Fruit fly (Drosophila melanogaster): ENCODE results near the gene CG3744.

CG3744 gene

DNA sequence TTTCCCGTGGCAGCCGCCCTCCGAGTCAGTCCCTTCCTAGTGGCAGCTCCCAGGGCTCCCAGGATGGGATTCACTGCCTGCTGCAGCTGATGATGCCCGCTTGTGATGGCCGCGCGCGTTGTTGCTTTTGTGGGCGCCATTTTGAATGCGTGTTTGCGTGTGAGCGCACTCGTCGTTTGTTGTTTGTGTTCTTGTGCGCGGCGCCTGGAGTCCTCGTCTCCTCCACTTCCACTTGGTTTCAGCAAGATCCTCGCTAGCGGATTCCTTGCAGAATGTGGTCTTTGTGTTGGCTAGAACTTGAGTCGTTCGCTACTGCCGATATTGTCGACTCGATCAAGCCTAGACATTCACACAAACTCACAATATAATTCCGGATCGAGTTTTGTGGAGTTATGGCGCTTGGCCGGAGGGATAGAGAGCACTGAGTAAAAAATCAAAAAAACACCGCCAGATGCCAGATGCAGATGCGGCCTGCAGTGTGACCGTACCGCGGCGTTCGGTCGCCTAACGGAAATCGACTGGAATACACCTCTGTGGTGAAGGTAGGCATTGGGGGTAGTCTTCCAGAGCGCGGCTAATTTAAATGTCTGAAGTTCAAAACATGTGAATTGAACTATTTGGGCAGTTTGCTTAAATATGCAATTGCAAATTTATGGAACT, 5.9 kb downstream of the CG3744 start, which contains the start of gene CycB3:
TSS of gene CycB3 (minus strand) at position 428 of the 660 bp plus-strand sequence.
- TF ChIP-seq Clk (GFP tag; optimal IDR thresholded peaks at IDR 0.05) = no peak
- no peak for TF ChIP-seq toe (GFP tag; optimal IDR thresholded peaks at IDR 0.05)
- TF ChIP-seq CG7045 (GFP tag; optimal IDR thresholded peaks at IDR 0.05) = no peak
- TF ChIP-seq ovo (GFP tag; optimal IDR thresholded peaks at IDR 0.05) = peak; percentile 57
- no peak for TF ChIP-seq Hr96 (GFP tag; optimal IDR thresholded peaks at IDR 0.05)
- peak; percentile 13 for TF ChIP-seq CG7101 (tag; optimal IDR thresholded peaks at IDR 0.05)
- TF ChIP-seq CG11617 (GFP tag; optimal IDR thresholded peaks at IDR 0.05) = no peak
- no peak for TF ChIP-seq CG1620 (GFP tag; optimal IDR thresholded peaks at IDR 0.05)
- peak; percentile 57 for TF ChIP-seq bab1 (GFP tag; optimal IDR thresholded peaks at IDR 0.05)
- no peak for TF ChIP-seq CG12768 (GFP tag; optimal IDR thresholded peaks at IDR 0.05)
- peak; percentile 32 for TF ChIP-seq pad (GFP tag; optimal IDR thresholded peaks at IDR 0.05)
- TF ChIP-seq Mnt (GFP tag; optimal IDR thresholded peaks at IDR 0.05) = no peak
- TF ChIP-seq kay (GFP tag; ENCODE audit: borderline replicate concordance) = no peak

DNA sequence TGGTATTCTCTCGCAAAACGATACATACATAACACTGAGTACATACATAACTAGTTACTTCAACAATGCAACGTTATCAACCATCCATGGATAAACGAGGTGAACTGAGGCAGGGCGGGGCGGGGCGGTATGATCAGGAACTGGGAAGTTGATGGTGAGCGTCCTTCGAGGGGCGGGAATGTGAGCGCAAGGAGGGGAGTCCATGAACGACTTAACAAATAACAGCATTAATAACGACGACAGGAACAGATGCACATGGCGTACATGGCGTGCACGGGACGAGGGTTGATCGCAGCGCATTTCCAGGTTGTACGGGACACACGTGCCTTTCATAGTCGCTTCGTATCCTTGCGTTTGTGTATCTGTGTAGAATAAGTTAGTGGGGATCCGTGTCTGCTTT, 8.5 kb downstream of the CG3744 start:
- TF ChIP-seq CG11617 (GFP tag; optimal IDR thresholded peaks at IDR 0.05) (no peak), Crg-1 (GFP tag; optimal IDR thresholded peaks at IDR 0.05) (no peak), CG7101 (tag; optimal IDR thresholded peaks at IDR 0.05) (no peak), Hr96 (GFP tag; optimal IDR thresholded peaks at IDR 0.05) (no peak), toe (GFP tag; optimal IDR thresholded peaks at IDR 0.05) (no peak), Mnt (GFP tag; optimal IDR thresholded peaks at IDR 0.05) (no peak), pad (GFP tag; optimal IDR thresholded peaks at IDR 0.05) (no peak), CG7045 (GFP tag; optimal IDR thresholded peaks at IDR 0.05) (no peak), Clk (GFP tag; optimal IDR thresholded peaks at IDR 0.05) (no peak), CG33017 (tag; optimal IDR thresholded peaks at IDR 0.05) (no peak), cic (GFP tag; optimal IDR thresholded peaks at IDR 0.05) (no peak), kay (GFP tag; ENCODE audit: borderline replicate concordance) (no peak), CG5204 (GFP tag; optimal IDR thresholded peaks at IDR 0.05) (no peak), ovo (GFP tag; optimal IDR thresholded peaks at IDR 0.05) (no peak), CG14711 (tag; optimal IDR thresholded peaks at IDR 0.05) (no peak), cnc (optimal IDR thresholded peaks at IDR 0.05) (no peak), bab1 (GFP tag; optimal IDR thresholded peaks at IDR 0.05) (no peak), tj (GFP tag; optimal IDR thresholded peaks at IDR 0.05) (no peak), CG12768 (GFP tag; optimal IDR thresholded peaks at IDR 0.05) (no peak)

DNA sequence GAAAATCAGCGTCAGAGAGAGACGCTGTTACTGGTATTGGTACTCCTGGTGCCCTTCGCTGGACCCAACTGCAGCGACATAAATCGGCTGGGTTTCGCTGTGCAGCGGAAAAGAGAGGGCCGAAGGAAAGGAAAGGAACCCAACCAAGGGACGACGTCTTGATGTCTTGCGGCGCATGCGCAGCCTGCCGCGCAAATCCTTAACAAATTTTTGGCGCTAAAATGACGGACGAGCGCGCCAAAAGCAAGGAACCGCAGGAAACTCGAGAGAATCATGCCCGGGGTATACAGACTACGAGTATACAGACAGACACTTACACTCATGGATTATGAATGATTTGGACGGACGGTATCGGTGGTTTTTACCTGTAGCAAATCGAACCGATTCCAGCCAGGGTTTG, 9.5 kb downstream of the CG3744 start:
- TF ChIP-seq cnc (optimal IDR thresholded peaks at IDR 0.05) (no peak), ovo (GFP tag; optimal IDR thresholded peaks at IDR 0.05) (no peak), CG12768 (GFP tag; optimal IDR thresholded peaks at IDR 0.05) (no peak), tj (GFP tag; optimal IDR thresholded peaks at IDR 0.05) (no peak), CG33017 (tag; optimal IDR thresholded peaks at IDR 0.05) (no peak), Hr96 (GFP tag; optimal IDR thresholded peaks at IDR 0.05) (no peak), CG1620 (GFP tag; optimal IDR thresholded peaks at IDR 0.05) (no peak), kay (GFP tag; ENCODE audit: borderline replicate concordance) (no peak), CG7045 (GFP tag; optimal IDR thresholded peaks at IDR 0.05) (no peak), CG7101 (tag; optimal IDR thresholded peaks at IDR 0.05) (no peak), CG11617 (GFP tag; optimal IDR thresholded peaks at IDR 0.05) (no peak), bab1 (GFP tag; optimal IDR thresholded peaks at IDR 0.05) (no peak)

DNA sequence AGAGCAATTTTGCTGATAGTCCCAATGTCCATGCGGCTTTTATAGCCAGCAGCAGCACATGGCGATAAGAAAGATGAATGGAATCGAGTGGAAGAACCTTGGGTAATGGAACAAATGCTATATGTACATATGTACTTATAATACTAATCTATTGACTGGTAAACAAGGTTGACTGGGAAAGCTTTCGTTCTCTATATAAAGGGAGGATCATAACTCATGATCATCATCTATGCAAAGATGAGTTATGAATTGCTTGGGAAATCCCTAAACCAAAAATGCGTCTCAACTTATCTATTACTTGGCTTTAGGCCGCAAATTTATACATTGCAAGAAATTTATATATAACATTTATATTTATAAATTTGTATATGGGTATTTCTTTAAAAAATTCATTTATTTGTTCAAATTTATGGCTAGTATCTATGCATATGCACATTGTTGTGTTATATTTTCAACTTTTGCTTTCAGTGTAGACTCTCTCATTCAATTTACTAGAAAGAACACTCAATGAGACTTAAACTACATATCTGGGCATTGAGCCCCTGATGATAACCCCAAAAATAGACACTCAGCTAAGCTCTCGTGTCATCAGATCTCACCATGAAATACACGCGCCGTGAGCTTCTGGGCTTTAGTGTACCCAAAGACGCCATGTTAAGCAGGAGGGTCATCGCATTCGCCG, 11.6 kb downstream of the CG3744 start, which contains the start of the genes Srg1 and Elal:
TSS of gene Srg1 (minus strand) at position 14 of the 682 bp plus-strand sequence.
TSS of gene Elal (plus strand) at position 632 of the 682 bp plus-strand sequence.
- peak; percentile 50 for TF ChIP-seq Mnt (GFP tag; optimal IDR thresholded peaks at IDR 0.05)
- TF ChIP-seq Crg-1 (GFP tag; optimal IDR thresholded peaks at IDR 0.05) = no peak
- no peak for TF ChIP-seq CG7045 (GFP tag; optimal IDR thresholded peaks at IDR 0.05)
- no peak for TF ChIP-seq CG1620 (GFP tag; optimal IDR thresholded peaks at IDR 0.05)
- TF ChIP-seq pad (GFP tag; optimal IDR thresholded peaks at IDR 0.05) = no peak
- peak; percentile 16 for TF ChIP-seq CG12768 (GFP tag; optimal IDR thresholded peaks at IDR 0.05)
- TF ChIP-seq toe (GFP tag; optimal IDR thresholded peaks at IDR 0.05) = no peak
- peak; percentile 70 for TF ChIP-seq CG33017 (tag; optimal IDR thresholded peaks at IDR 0.05)
- no peak for TF ChIP-seq CG5204 (GFP tag; optimal IDR thresholded peaks at IDR 0.05)
- TF ChIP-seq cnc (optimal IDR thresholded peaks at IDR 0.05) = no peak
- TF ChIP-seq bab1 (GFP tag; optimal IDR thresholded peaks at IDR 0.05) = no peak
- TF ChIP-seq Clk (GFP tag; optimal IDR thresholded peaks at IDR 0.05) = no peak
- TF ChIP-seq tj (GFP tag; optimal IDR thresholded peaks at IDR 0.05) = peak; percentile 27
- TF ChIP-seq Hr96 (GFP tag; optimal IDR thresholded peaks at IDR 0.05) = no peak
- TF ChIP-seq CG7101 (tag; optimal IDR thresholded peaks at IDR 0.05) = peak; percentile 65
- TF ChIP-seq kay (GFP tag; ENCODE audit: borderline replicate concordance) = no peak
- TF ChIP-seq CG14711 (tag; optimal IDR thresholded peaks at IDR 0.05) = peak; percentile 32
- no peak for TF ChIP-seq ovo (GFP tag; optimal IDR thresholded peaks at IDR 0.05)
- TF ChIP-seq cic (GFP tag; optimal IDR thresholded peaks at IDR 0.05) = peak; percentile 68
- peak; percentile 6 for TF ChIP-seq CG11617 (GFP tag; optimal IDR thresholded peaks at IDR 0.05)

DNA sequence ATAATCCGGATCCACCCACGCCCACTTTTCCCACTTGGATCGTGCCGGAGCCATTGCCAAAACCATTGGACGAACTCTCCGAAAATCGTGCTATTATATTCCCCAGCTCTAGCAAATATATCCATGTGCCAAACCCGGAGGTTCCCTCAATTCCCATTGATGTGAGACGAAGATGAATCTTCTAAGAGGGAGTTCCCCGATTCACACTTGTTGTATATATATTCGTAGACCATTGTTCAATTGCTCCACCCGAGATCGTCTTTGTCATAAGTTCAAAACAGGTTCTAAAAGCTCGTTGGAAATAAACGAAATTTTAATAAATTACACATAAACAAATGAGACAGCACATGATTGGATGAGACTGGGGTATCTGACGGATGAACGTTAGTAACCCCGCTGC, 12.6 kb downstream of the CG3744 start:
- TF ChIP-seq ovo (GFP tag; optimal IDR thresholded peaks at IDR 0.05) (no peak), tj (GFP tag; optimal IDR thresholded peaks at IDR 0.05) (no peak)

DNA sequence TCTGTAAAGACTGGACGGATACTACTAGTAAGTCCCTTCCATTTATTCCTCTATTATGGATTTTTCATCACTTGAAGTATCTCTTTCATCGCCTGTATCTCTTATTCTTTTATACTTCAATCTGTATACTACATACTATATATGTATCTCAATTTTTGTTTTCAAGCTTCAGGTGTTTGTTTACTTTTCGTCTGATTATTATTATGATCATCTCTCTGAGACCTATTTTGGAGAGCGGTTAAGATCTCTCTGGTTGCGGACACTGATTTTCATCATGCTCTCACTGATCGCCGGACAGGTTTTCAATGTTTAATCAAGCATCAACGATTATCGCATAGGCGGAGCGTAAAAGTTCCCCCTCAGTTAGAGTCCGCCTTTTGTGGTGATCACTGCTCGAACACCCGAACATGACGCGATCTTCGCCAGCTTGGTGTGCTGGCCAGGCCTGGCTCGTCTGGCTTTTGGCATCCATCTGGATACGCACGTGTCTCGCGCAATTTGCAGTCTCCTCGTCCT, 13.8 kb downstream of the CG3744 start, which contains the start of gene CG7016:
TSS of gene CG7016 (plus strand) at position 358 of the 516 bp plus-strand sequence.
- TF ChIP-seq cnc (optimal IDR thresholded peaks at IDR 0.05) = no peak
- TF ChIP-seq CG33017 (tag; optimal IDR thresholded peaks at IDR 0.05) = no peak
- TF ChIP-seq CG12768 (GFP tag; optimal IDR thresholded peaks at IDR 0.05) = no peak
- no peak for TF ChIP-seq CG7045 (GFP tag; optimal IDR thresholded peaks at IDR 0.05)
- no peak for TF ChIP-seq CG14711 (tag; optimal IDR thresholded peaks at IDR 0.05)
- no peak for TF ChIP-seq cic (GFP tag; optimal IDR thresholded peaks at IDR 0.05)
